Worm (Caenorhabditis elegans) whole organism, late embryonic: ENCODE data around the gene nxf-2.

ENCODE experiments used
- C08G9.2 ChIP-seq: sonication (generic microtip); optimal IDR thresholded peaks from 2 replicates; lab custom pipeline; 2016; ENCODE audit warnings: mild to moderate bottlenecking, missing genetic modification characterization, moderate library complexity, missing compliant biosample characterization
- C38D4.7 ChIP-seq: fragments of 200-800 bp; sonication (Bioruptor generic); optimal IDR thresholded peaks from 2 replicates; lab custom pipeline; 2018; ENCODE audit warnings: mild to moderate bottlenecking, missing genetic modification characterization, moderate library complexity, missing compliant biosample characterization
- F13H6.1 ChIP-seq: sonication (generic microtip); optimal IDR thresholded peaks from 2 replicates; lab custom pipeline; 2016; ENCODE audit warnings: missing genetic modification characterization, missing compliant biosample characterization
- K02D7.2 ChIP-seq: sonication (generic microtip); optimal IDR thresholded peaks from 2 replicates; lab custom pipeline; 2017; ENCODE audit warnings: mild to moderate bottlenecking, missing genetic modification characterization, missing compliant biosample characterization
- K09A11.1 ChIP-seq: sonication (generic microtip); optimal IDR thresholded peaks from 2 replicates; lab custom pipeline; 2017; ENCODE audit warnings: antibody characterized with exemption, mild to moderate bottlenecking, missing genetic modification characterization, missing compliant biosample characterization; ENCODE audit not compliant: insufficient read depth
- T23F11.4 ChIP-seq: fragments of 200-800 bp; sonication (Bioruptor generic); optimal IDR thresholded peaks from 2 replicates; lab custom pipeline; 2018; ENCODE audit warnings: mild to moderate bottlenecking, missing genetic modification characterization, missing compliant biosample characterization
- ceh-14 ChIP-seq: sonication (generic microtip); optimal IDR thresholded peaks from 2 replicates; lab custom pipeline; 2016; ENCODE audit warnings: missing genotype, missing genetic modification characterization, missing compliant biosample characterization
- ceh-18 ChIP-seq: sonication (generic microtip); optimal IDR thresholded peaks from 2 replicates; lab custom pipeline; 2016; ENCODE audit warnings: missing genetic modification characterization, missing compliant biosample characterization
- ceh-2 ChIP-seq: sonication (generic microtip); optimal IDR thresholded peaks from 2 replicates; lab custom pipeline; 2016; ENCODE audit warnings: missing genotype, missing genetic modification characterization, missing compliant biosample characterization
- ceh-22 ChIP-seq: sonication (generic microtip); optimal IDR thresholded peaks from 2 replicates; lab custom pipeline; 2017; ENCODE audit warnings: missing biosample characterization, missing genetic modification characterization
- ceh-24 ChIP-seq: sonication (generic microtip); optimal IDR thresholded peaks from 2 replicates; lab custom pipeline; 2016; ENCODE audit warnings: mild to moderate bottlenecking, missing genetic modification characterization, missing compliant biosample characterization
- ceh-30 ChIP-seq: fragments of 150-350 bp; optimal IDR thresholded peaks from 2 replicates; lab custom pipeline; 2014; ENCODE audit warnings: missing biosample characterization, missing genetic modification characterization
- ceh-48 ChIP-seq: sonication (generic microtip); optimal IDR thresholded peaks from 2 replicates; lab custom pipeline; 2016; ENCODE audit warnings: missing genetic modification characterization, inconsistent platforms, missing compliant biosample characterization
- ceh-9 ChIP-seq: sonication (generic microtip); optimal IDR thresholded peaks from 2 replicates; lab custom pipeline; 2016; ENCODE audit warnings: mild to moderate bottlenecking, missing genetic modification characterization, inconsistent platforms, missing compliant biosample characterization
- che-1 ChIP-seq: sonication (generic microtip); optimal IDR thresholded peaks from 2 replicates; lab custom pipeline; 2016; ENCODE audit warnings: mild to moderate bottlenecking, missing genetic modification characterization, missing compliant biosample characterization
- dmd-4 ChIP-seq: sonication (generic microtip); optimal IDR thresholded peaks from 2 replicates; lab custom pipeline; 2016; ENCODE audit warnings: borderline replicate concordance, missing genetic modification characterization, missing compliant biosample characterization
- dve-1 ChIP-seq: sonication (generic microtip); optimal IDR thresholded peaks from 2 replicates; lab custom pipeline; 2017; ENCODE audit warnings: antibody characterized with exemption, mild to moderate bottlenecking, missing genetic modification characterization, missing compliant biosample characterization
- elt-2 ChIP-seq: sonication (generic microtip); optimal IDR thresholded peaks from 2 replicates; lab custom pipeline; 2016; ENCODE audit warnings: missing genetic modification reagents, missing genetic modification characterization, missing compliant biosample characterization
- eyg-1 ChIP-seq: sonication (generic microtip); optimal IDR thresholded peaks from 2 replicates; lab custom pipeline; 2016; ENCODE audit warnings: missing genotype, missing genetic modification characterization, missing compliant biosample characterization
- fax-1 ChIP-seq: sonication (generic microtip); optimal IDR thresholded peaks from 2 replicates; lab custom pipeline; 2016; ENCODE audit warnings: missing genotype, missing genetic modification characterization, missing compliant biosample characterization
- fkh-10 ChIP-seq: fragments of 150-350 bp; optimal IDR thresholded peaks from 2 replicates; lab custom pipeline; 2014; ENCODE audit warnings: missing biosample characterization, missing genetic modification reagents, missing genetic modification characterization
- gmeb-2 ChIP-seq: sonication (generic microtip); optimal IDR thresholded peaks from 2 replicates; lab custom pipeline; 2016; ENCODE audit warnings: missing genetic modification characterization, inconsistent platforms, missing compliant biosample characterization
- hlh-13 ChIP-seq: fragments of 200-800 bp; sonication (Bioruptor generic); optimal IDR thresholded peaks from 2 replicates; lab custom pipeline; 2018; ENCODE audit warnings: mild to moderate bottlenecking, missing genetic modification characterization, missing compliant biosample characterization
- hlh-15 ChIP-seq: sonication (generic microtip); optimal IDR thresholded peaks from 2 replicates; lab custom pipeline; 2016; ENCODE audit warnings: missing genetic modification characterization, missing compliant biosample characterization
- hlh-30 ChIP-seq: sonication (generic microtip); optimal IDR thresholded peaks from 2 replicates; lab custom pipeline; 2017; ENCODE audit warnings: antibody characterized with exemption, missing genetic modification characterization, missing compliant biosample characterization; ENCODE audit not compliant: insufficient read depth
- lim-6 ChIP-seq: sonication (generic microtip); optimal IDR thresholded peaks from 2 replicates; lab custom pipeline; 2016; ENCODE audit warnings: missing genetic modification characterization, missing compliant biosample characterization
- mec-3 ChIP-seq: sonication (generic microtip); optimal IDR thresholded peaks from 2 replicates; lab custom pipeline; 2016; ENCODE audit warnings: borderline replicate concordance, missing genetic modification characterization, missing compliant biosample characterization
- nfya-1 ChIP-seq: sonication (generic microtip); optimal IDR thresholded peaks from 2 replicates; lab custom pipeline; 2017; ENCODE audit warnings: missing genetic modification characterization, mild to moderate bottlenecking, missing compliant biosample characterization, antibody characterized with exemption, moderate library complexity
- nhr-232 ChIP-seq: sonication (generic microtip); optimal IDR thresholded peaks from 2 replicates; lab custom pipeline; 2016; ENCODE audit warnings: missing genetic modification characterization, missing compliant biosample characterization
- npax-4 ChIP-seq: sonication (generic microtip); optimal IDR thresholded peaks from 2 replicates; lab custom pipeline; 2016; ENCODE audit warnings: missing genetic modification characterization, missing compliant biosample characterization
- pat-9 ChIP-seq: fragments of 200-800 bp; sonication (Bioruptor generic); optimal IDR thresholded peaks from 2 replicates; lab custom pipeline; 2018; ENCODE audit warnings: mild to moderate bottlenecking, missing genetic modification characterization, moderate library complexity, missing compliant biosample characterization
- pax-1 ChIP-seq: fragments of 150-350 bp; optimal IDR thresholded peaks from 2 replicates; lab custom pipeline; 2014; ENCODE audit warnings: missing biosample characterization, missing genetic modification characterization
- pha-2 ChIP-seq: sonication (generic microtip); optimal IDR thresholded peaks from 2 replicates; lab custom pipeline; 2017; ENCODE audit warnings: mild to moderate bottlenecking, missing genetic modification characterization, missing compliant biosample characterization
- pros-1 ChIP-seq: fragments of 150-350 bp; optimal IDR thresholded peaks from 2 replicates; lab custom pipeline; 2014; ENCODE audit warnings: missing biosample characterization, missing genetic modification reagents, missing genetic modification characterization
- rnt-1 ChIP-seq: sonication (generic microtip); optimal IDR thresholded peaks from 2 replicates; lab custom pipeline; 2016; ENCODE audit warnings: missing genetic modification characterization, missing compliant biosample characterization
- sdc-2 ChIP-seq: sonication (generic microtip); optimal IDR thresholded peaks from 2 replicates; lab custom pipeline; 2016; ENCODE audit warnings: missing genotype, missing genetic modification characterization, missing compliant biosample characterization
- sox-2 ChIP-seq: fragments of 200-800 bp; sonication (Bioruptor generic); IDR thresholded peaks from 2 replicates; pipeline ENCODE4 v1.3.6; 2022; ENCODE audit warnings: missing genetic modification reagents, missing genetic modification characterization, missing compliant biosample characterization
- sox-4 ChIP-seq: sonication (generic microtip); optimal IDR thresholded peaks from 2 replicates; lab custom pipeline; 2017; ENCODE audit warnings: mild to moderate bottlenecking, missing genetic modification characterization, inconsistent platforms, missing compliant biosample characterization
- tbx-2 ChIP-seq: sonication (generic microtip); optimal IDR thresholded peaks from 2 replicates; lab custom pipeline; 2016; ENCODE audit warnings: missing genetic modification characterization, missing compliant biosample characterization
- tbx-7 ChIP-seq: sonication (generic microtip); optimal IDR thresholded peaks from 2 replicates; lab custom pipeline; 2016; ENCODE audit warnings: missing genotype, missing genetic modification characterization, missing compliant biosample characterization
- unc-3 ChIP-seq, 2 experiments: fragments of 200-800 bp in 1 of 2; sonication (Bioruptor generic) in 1 of 2; sonication (generic microtip) in 1 of 2; conservative IDR thresholded peaks in 1 of 2; optimal IDR thresholded peaks in 1 of 2; 2 replicates each; pipeline versions ENCODE4 v1.3.6 to Lab custom; 2016 to 2022; ENCODE audit warnings: missing compliant biosample characterization in 2 of 2, missing genetic modification characterization in 2 of 2, missing genetic modification reagents in 1 of 2
- zip-5 ChIP-seq: sonication (generic microtip); optimal IDR thresholded peaks from 2 replicates; lab custom pipeline; 2016; ENCODE audit warnings: missing genetic modification characterization, missing compliant biosample characterization
- ztf-16 ChIP-seq: sonication (generic microtip); optimal IDR thresholded peaks from 2 replicates; lab custom pipeline; 2017; ENCODE audit warnings: missing genetic modification characterization, missing compliant biosample characterization

nxf-2 gene

ce11 chrV:14438099-14438739 is 20.6 kb upstream of the nxf-2 start:
- TF ChIP-seq sox-2 (GFP tag; lab: Robert Waterston, UW) (no peak), dmd-4 (tag; lab: Kevin White, UChicago) (no peak), ztf-16 (tag; lab: Kevin White, UChicago) (no peak), lim-6 (tag; lab: Kevin White, UChicago) (no peak), hlh-30 (tag; lab: Kevin White, UChicago) (no peak), gmeb-2 (tag; lab: Kevin White, UChicago) (no peak), nhr-232 (tag; lab: Kevin White, UChicago) (no peak), ceh-2 (tag; lab: Kevin White, UChicago) (no peak), fkh-10 (no peak), ceh-24 (tag; lab: Kevin White, UChicago) (no peak), hlh-15 (tag; lab: Kevin White, UChicago) (no peak), F13H6.1 (tag; lab: Kevin White, UChicago) (no peak), pat-9 (no peak), K09A11.1 (tag; lab: Kevin White, UChicago) (no peak), elt-2 (no peak), rnt-1 (tag; lab: Kevin White, UChicago) (no peak), ceh-14 (no peak)

ce11 chrV:14437355-14437754 is 19.7 kb upstream of the nxf-2 start:
- no peak for TF ChIP-seq T23F11.4 (GFP tag; lab: Kevin White, UChicago)

- no peak for TF ChIP-seq ceh-22 (tag; lab: Kevin White, UChicago)
- TF ChIP-seq elt-2 = no peak
- TF ChIP-seq pax-1 (tag; lab: Kevin White, UChicago) = no peak
- TF ChIP-seq ceh-24 (tag; lab: Kevin White, UChicago) = no peak
- TF ChIP-seq ceh-18 (tag; lab: Kevin White, UChicago) = no peak
- TF ChIP-seq ceh-9 (tag; lab: Kevin White, UChicago) = no peak
- TF ChIP-seq npax-4 (tag; lab: Kevin White, UChicago) = no peak
- TF ChIP-seq pha-2 (tag; lab: Kevin White, UChicago) = no peak
- no peak for TF ChIP-seq nhr-232 (tag; lab: Kevin White, UChicago)
- TF ChIP-seq ceh-14 = no peak
- TF ChIP-seq eyg-1 = no peak
- no peak for TF ChIP-seq gmeb-2 (tag; lab: Kevin White, UChicago)
- TF ChIP-seq hlh-13 (GFP tag; lab: Kevin White, UChicago) = no peak
- no peak for TF ChIP-seq nfya-1 (tag; lab: Kevin White, UChicago)
- TF ChIP-seq lim-6 (tag; lab: Kevin White, UChicago) = no peak
- no peak for TF ChIP-seq unc-3 (GFP tag; conservative IDR thresholded peaks at IDR 0.05; lab: Robert Waterston, UW)
- no peak for TF ChIP-seq unc-3 (tag; optimal IDR thresholded peaks at IDR 0.05; lab: Kevin White, UChicago)
- TF ChIP-seq mec-3 (tag; lab: Kevin White, UChicago) = no peak
- no peak for TF ChIP-seq C08G9.2 (tag; lab: Kevin White, UChicago)
- TF ChIP-seq, all 69 proteins: peak for 0
Measured at ce11 chrV:14436195-14436594, 18.6 kb upstream of the nxf-2 start.

ce11 chrV:14433584-14433983 is 15.9 kb upstream of the nxf-2 start:
- TF ChIP-seq tbx-2 (no peak), pros-1 (tag; lab: Kevin White, UChicago) (no peak), zip-5 (tag; lab: Kevin White, UChicago) (no peak), nhr-232 (tag; lab: Kevin White, UChicago) (no peak), hlh-30 (tag; lab: Kevin White, UChicago) (no peak), tbx-7 (tag; lab: Kevin White, UChicago) (no peak), sox-2 (GFP tag; lab: Robert Waterston, UW) (no peak), ceh-22 (tag; lab: Kevin White, UChicago) (no peak), fax-1 (no peak), ceh-48 (tag; lab: Kevin White, UChicago) (no peak), K02D7.2 (tag; lab: Kevin White, UChicago) (no peak), ceh-30 (tag; lab: Kevin White, UChicago) (no peak), mec-3 (tag; lab: Kevin White, UChicago) (no peak), che-1 (tag; lab: Kevin White, UChicago) (no peak), sdc-2 (no peak), C38D4.7 (GFP tag; lab: Kevin White, UChicago) (no peak), sox-4 (tag; lab: Kevin White, UChicago) (no peak), npax-4 (tag; lab: Kevin White, UChicago) (no peak), dve-1 (tag; lab: Kevin White, UChicago) (no peak)
